Worm (Caenorhabditis elegans) whole organism, L4 larva: ENCODE results near the gene Y50E8A.10.

Experiments
- F37D6.2 ChIP-seq: sonication (generic microtip); optimal IDR thresholded peaks from 2 replicates; lab custom pipeline; 2016; ENCODE audit warnings: mild to moderate bottlenecking, missing genetic modification characterization, missing compliant biosample characterization
- ctbp-1 ChIP-seq: fragments of 200-800 bp; sonication (Bioruptor generic); IDR thresholded peaks from 2 replicates; pipeline ENCODE4 v1.3.6; 2022; ENCODE audit warnings: missing genetic modification reagents, missing genetic modification characterization, missing compliant biosample characterization
- dpl-1 ChIP-seq: fragments of 150-350 bp; optimal IDR thresholded peaks from 2 replicates; lab custom pipeline; 2014; ENCODE audit warnings: missing biosample characterization, missing genetic modification reagents, missing genetic modification characterization
- egl-27 ChIP-seq: sonication (generic microtip); optimal IDR thresholded peaks from 3 replicates; lab custom pipeline; 2017; ENCODE audit warnings: missing biosample characterization, missing genetic modification reagents, missing genetic modification characterization
- fkh-10 ChIP-seq: fragments of 150-350 bp; optimal IDR thresholded peaks from 2 replicates; lab custom pipeline; 2014; ENCODE audit warnings: missing biosample characterization, missing genetic modification reagents, missing genetic modification characterization
- hlh-30 ChIP-seq: sonication (generic microtip); optimal IDR thresholded peaks from 2 replicates; lab custom pipeline; 2017; ENCODE audit warnings: antibody characterized with exemption, mild to moderate bottlenecking, missing genetic modification characterization, missing compliant biosample characterization; ENCODE audit not compliant: insufficient read depth
- lin-39 ChIP-seq: fragments of 150-350 bp; optimal IDR thresholded peaks from 2 replicates; lab custom pipeline; 2014; ENCODE audit warnings: missing biosample characterization, missing genetic modification reagents, missing genetic modification characterization
- lsy-2 ChIP-seq, 2 experiments: fragments of 150-350 bp in 1 of 2; sonication (generic microtip) in 1 of 2; optimal IDR thresholded peaks; 2 replicates each; lab custom pipeline; 2014 to 2017; ENCODE audit warnings: missing biosample characterization in 2 of 2, missing genetic modification characterization in 2 of 2
- nhr-11 ChIP-seq: fragments of 150-350 bp; optimal IDR thresholded peaks from 2 replicates; lab custom pipeline; 2014; ENCODE audit warnings: missing biosample characterization, missing genetic modification characterization
- snpc-4 ChIP-seq: fragments of 150-350 bp; optimal IDR thresholded peaks from 2 replicates; lab custom pipeline; 2014; ENCODE audit warnings: missing biosample characterization, missing genetic modification characterization
- unc-62 ChIP-seq, 3 experiments: fragments of 150-350 bp in 1 of 3; sonication (generic microtip); optimal IDR thresholded peaks in 2 of 3; peaks in 1 of 3; 1 replicate in 1 of 3; 2 replicates in 2 of 3; lab custom pipeline; 2014 to 2017; ENCODE audit warnings: missing biosample characterization in 3 of 3, missing genetic modification characterization in 3 of 3, missing genetic modification reagents in 3 of 3, missing genotype in 1 of 3

DNA sequence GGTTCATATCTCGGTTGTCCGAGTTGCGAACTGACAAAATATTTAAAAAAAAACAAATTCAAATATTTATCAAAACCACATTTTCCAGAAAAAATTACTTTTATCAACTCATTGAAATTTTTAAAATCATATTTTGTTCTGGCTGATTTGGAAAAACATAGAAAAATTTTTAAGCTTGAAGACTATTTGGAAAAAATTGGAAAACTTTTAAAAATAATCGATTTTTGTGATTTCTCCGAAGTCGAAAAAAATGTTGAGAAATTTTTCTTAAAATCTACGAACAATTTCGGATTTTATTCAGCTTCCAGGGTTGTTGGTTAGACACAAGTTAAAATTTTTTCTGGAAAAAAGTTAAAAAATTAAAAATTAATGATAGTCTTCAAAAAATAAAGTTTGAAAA is 42.9 kb upstream of the Y50E8A.10 start, which contains the start of gene Y50E8A.5:
- TF ChIP-seq lin-39 (tag; lab: Kevin White, UChicago) (no peak), dpl-1 (GFP tag; lab: Kevin White, UChicago) (no peak), F37D6.2 (no peak), fkh-10 (no peak), hlh-30 (no peak), nhr-11 (tag; lab: Kevin White, UChicago) (no peak), snpc-4 (tag; lab: Kevin White, UChicago) (no peak), ctbp-1 (GFP tag; lab: Robert Waterston, UW) (no peak), egl-27 (tag; lab: Kevin White, UChicago) (no peak), lsy-2 (tag; optimal IDR thresholded peaks at IDR 0.05; lab: Kevin White, UChicago) (no peak), unc-62 (GFP tag; optimal IDR thresholded peaks at IDR 0.05 in 1 of 2; lab: Kevin White, UChicago) (no peak), unc-62 (tag; optimal IDR thresholded peaks at IDR 0.05; lab: Kevin White, UChicago) (no peak)
